Fruit fly (Drosophila melanogaster): ENCODE measurements around the gene CG44325.
"Not testable (repeated sequence)": the region's sequence is repeated elsewhere in the genome, so short reads cannot be mapped to it uniquely, and the experiment has no call there.

CG44325 gene

DNA sequence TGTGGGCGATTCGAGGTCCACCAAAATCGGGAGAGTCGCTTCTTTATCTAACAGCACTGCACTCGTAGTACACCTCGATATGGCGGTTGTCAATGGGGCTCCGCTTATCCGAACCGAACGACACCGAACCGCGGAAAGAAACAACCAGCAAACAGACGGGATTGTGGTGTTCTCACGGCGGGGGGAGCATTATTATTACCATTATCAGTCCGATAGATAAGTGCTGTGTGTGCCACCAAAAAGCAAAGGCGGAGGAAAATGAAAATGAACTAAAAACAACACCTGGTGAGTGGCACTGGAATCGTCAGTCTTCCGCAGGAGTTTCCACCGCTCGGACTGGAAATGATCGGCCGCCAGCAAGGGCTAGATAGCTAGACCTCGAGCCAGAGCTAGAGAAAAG, 30.1 kb upstream of the CG44325 start, which contains the start of gene AP-1gamma:
Gene AP-1gamma (plus strand): TSS at position 305 of the 400 bp plus-strand sequence.
- TF ChIP-seq Myc (optimal IDR thresholded peaks at IDR 0.05) (no peak), h (optimal IDR thresholded peaks at IDR 0.05) (no peak), psq (optimal IDR thresholded peaks at IDR 0.05) (no peak), ttk (optimal IDR thresholded peaks at IDR 0.05) (no peak), Sin3A (optimal IDR thresholded peaks at IDR 0.05) (no peak), insv (optimal IDR thresholded peaks at IDR 0.05) (no peak)

DNA sequence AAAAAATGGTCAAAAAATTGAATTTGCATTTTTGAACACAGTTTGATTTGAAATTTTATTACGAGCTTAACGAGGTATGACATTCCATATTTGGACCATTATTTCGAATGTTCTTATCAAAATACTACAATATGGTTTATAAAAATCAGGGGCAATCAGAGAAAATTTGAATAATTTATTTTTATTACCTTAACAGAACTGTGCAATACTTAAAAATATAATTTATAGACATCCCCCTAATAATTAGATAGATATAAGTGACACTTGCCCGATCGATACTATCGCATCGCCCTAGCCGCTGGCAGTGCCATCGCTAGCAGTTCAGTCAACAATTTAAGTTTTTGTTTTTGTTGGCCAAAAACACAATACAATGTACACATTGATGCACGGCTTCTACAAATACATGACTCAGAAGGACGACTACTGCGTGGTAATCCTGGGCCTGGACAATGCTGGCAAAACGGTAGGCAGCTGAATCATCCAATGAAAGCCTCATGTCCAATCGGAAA, 28.5 kb upstream of the CG44325 start, which contains the start of gene Arfrp1:
Gene Arfrp1 (plus strand): TSS at position 295 of the 509 bp plus-strand sequence.
- TF ChIP-seq insv (optimal IDR thresholded peaks at IDR 0.05), result no peak
- no peak for TF ChIP-seq Myc (optimal IDR thresholded peaks at IDR 0.05)
- TF ChIP-seq psq (optimal IDR thresholded peaks at IDR 0.05), result no peak
- no peak for TF ChIP-seq Sin3A (optimal IDR thresholded peaks at IDR 0.05)
- TF ChIP-seq ttk (optimal IDR thresholded peaks at IDR 0.05), result no peak
- no peak for TF ChIP-seq h (optimal IDR thresholded peaks at IDR 0.05)

DNA sequence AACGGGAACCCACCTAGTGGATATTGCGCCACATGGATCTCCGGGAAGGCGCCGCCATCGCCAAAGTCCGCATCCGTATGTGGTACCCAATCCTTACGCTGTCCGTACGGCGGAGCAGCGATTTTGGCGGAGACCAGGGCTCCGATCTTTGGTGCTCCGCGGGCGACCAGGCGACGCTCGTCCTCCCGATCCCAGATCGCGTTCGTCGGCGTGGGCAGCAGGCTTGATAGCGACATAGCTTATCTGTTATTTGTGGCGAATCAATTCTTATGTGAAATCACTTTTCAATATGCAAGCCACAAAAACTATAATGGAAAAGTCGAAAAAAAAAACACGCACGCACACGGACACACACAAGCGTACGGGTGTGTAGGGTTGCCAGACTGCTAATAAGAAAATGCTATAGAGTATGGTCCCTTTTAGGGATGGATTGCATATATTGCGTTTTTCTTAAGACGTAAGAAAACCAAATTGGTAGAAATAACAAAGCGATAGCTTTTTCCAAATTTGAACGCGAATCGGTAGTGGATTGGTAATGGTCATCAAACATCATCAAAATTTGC, 28.0 kb upstream of the CG44325 start, which contains the start of gene Bx42:
Gene Bx42 (minus strand): TSS at position 393 of the 563 bp plus-strand sequence.
- TF ChIP-seq psq (optimal IDR thresholded peaks at IDR 0.05) (no peak), h (optimal IDR thresholded peaks at IDR 0.05) (no peak), Sin3A (optimal IDR thresholded peaks at IDR 0.05) (no peak), insv (optimal IDR thresholded peaks at IDR 0.05) (no peak), Myc (optimal IDR thresholded peaks at IDR 0.05) (no peak), ttk (optimal IDR thresholded peaks at IDR 0.05) (no peak)

DNA sequence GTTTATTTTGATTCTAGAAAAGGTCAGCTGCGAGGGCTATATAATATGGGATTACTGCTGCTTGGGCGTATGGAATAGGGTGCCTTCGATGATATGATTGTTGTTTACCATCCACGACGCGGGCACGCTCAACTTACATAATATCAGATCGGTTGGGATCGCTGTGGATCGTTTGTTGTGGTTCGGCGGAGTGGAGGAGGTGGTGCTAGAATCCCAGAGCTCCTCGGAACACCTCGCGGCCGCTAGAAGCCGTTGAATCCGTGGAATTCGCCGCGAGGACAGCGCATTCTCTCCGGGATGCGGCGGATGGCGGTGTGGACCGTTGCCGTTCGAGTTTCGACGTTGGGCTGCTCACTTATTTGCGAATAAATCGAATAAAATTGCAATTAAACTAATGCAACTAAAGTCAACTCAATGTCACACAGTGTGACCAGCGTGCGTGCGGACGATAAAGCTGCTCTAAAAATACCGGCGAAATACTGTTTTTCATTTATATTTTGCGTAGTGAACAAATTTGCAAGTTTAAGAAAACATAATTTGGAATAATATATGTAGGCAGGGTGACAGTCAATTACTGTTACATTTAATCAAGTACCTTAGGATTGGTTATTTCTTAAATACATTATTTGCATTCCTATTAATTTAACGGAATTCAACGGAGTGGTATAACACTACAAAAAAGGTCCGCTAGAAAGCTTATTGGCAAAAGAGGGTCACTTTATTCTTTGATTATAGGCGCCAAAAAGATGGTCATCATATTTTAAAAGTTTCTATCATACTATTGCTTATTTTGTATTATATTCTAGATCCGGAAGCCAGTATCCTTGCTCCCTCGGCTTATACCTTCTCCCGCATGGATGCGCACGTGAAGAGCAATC, 25.2 kb upstream of the CG44325 start, which contains the start of gene CG7766:
Gene CG7766 (minus strand): TSS at position 432 of the 878 bp plus-strand sequence.
- no peak for TF ChIP-seq ttk (optimal IDR thresholded peaks at IDR 0.05)

DNA sequence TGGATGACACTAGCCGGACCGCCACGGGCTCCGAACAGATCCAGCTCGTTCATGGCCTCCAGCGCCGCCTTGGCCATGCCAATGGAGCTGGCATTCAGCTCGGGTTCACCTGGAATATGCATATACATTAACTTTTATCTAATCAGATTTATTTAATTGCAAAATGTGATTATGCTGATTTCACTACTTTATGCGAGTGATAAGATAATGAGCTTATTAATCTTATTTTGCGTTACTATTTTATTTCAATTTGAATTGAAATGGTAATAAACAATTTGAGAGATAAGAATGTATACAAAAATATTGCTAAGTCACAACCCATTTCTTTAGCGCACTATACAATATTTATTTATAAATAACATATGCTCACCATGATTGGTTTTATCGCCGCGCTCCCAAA, 23.8 kb upstream of the CG44325 start:
- no peak for TF ChIP-seq ttk (optimal IDR thresholded peaks at IDR 0.05)
- TF ChIP-seq h (optimal IDR thresholded peaks at IDR 0.05), result no peak
- no peak for TF ChIP-seq Sin3A (optimal IDR thresholded peaks at IDR 0.05)
- no peak for TF ChIP-seq Myc (optimal IDR thresholded peaks at IDR 0.05)

DNA sequence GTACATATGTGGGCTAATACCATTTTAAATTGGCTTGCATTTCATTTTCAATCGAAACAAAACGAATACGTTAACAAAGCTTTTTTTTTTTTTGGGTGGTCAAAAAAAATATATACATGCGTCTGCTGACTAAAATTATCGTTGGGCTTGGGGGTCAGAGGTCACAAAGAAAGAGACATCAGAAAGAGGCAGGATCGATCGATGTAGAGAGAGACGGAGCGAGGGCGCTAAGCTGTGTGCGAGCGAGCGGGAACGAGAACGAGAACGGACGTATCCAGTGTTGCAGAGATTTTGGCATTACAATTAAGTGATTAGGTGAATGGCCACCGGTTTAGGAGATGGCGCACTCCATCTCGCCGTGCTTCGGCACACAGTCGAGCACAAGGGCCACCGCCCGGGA, 15.6 kb upstream of the CG44325 start:
- no peak for TF ChIP-seq h (optimal IDR thresholded peaks at IDR 0.05)
- TF ChIP-seq Sin3A (optimal IDR thresholded peaks at IDR 0.05), result no peak
- TF ChIP-seq ttk (optimal IDR thresholded peaks at IDR 0.05), result no peak
- no peak for TF ChIP-seq psq (optimal IDR thresholded peaks at IDR 0.05)
- no peak for TF ChIP-seq insv (optimal IDR thresholded peaks at IDR 0.05)

DNA sequence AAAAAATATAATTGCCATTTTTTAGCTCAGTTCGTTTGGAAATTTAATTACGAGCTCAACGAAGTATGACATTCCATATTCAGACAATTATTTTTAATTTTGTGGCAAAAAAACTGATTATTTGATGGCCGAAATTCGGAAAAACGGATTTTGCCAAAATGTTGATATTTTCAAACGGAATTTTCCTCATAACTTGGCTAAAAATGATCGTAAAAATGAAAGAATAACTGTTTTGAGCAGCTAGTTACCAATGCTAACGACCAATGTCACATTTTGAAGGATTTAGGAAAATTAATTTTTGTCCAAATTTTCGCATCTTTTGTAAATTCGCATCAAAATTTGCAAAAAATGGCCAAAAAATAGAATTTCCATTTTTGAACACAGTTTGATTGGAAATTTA, 14.8 kb upstream of the CG44325 start:
- TF ChIP-seq h (optimal IDR thresholded peaks at IDR 0.05) (no peak), ttk (optimal IDR thresholded peaks at IDR 0.05) (no peak), Myc (optimal IDR thresholded peaks at IDR 0.05) (no peak), psq (optimal IDR thresholded peaks at IDR 0.05) (no peak), Sin3A (optimal IDR thresholded peaks at IDR 0.05) (no peak), insv (optimal IDR thresholded peaks at IDR 0.05) (no peak)

DNA sequence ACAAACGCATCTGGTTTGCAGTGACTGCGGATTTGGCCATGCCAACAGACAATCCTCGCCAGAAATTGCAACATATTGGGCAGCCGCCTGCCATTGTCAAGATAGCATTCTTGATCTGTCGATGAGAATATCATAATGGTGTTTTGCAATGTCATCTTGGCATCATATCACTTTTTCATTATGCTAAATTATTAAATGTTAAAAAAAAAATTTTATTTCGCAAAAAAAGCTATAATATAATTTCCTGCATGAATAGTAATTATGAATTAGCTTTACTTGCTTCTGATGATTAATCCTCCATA, 11.7 kb upstream of the CG44325 start:
- no peak for TF ChIP-seq h (optimal IDR thresholded peaks at IDR 0.05)
- TF ChIP-seq ttk (optimal IDR thresholded peaks at IDR 0.05), result no peak
- TF ChIP-seq Myc (optimal IDR thresholded peaks at IDR 0.05), result no peak
- no peak for TF ChIP-seq insv (optimal IDR thresholded peaks at IDR 0.05)
- TF ChIP-seq Sin3A (optimal IDR thresholded peaks at IDR 0.05), result no peak
- TF ChIP-seq psq (optimal IDR thresholded peaks at IDR 0.05), result no peak

DNA sequence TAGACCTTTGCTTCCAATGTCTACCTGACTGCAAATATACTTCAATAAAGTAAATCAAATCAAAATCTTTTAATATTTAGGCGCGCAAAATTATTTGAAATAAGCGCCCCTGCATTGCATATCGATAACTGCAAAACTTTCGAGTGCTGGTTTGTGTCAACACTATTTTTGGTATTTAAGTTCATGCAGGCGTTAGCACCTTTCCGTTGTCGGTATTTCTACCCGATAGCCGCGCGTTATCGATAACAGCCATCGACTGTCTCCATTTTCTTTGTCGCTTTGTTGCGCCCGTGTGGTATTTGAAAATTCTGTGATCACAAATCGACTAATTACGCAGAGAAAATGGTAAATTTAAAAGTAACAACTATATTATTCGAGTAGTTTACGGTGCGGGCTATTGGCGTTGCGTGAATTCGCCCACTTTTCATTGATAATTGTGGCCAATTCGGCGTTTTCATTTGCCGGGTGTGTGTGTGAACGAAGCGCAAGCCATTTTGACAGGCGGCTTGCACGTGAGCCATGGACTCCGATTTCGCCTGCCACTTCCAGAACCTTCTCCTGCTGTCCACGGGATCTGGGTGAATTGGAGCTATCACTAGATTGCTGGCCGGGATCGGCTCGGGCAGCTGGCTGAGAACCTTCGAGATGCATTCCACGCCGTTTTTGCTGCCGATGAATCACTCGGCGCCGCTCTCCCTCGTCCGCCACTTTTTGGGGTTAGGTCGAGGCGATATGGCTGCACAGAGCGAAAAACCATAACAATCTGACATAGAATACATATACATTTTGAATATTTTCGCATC, 11.2 kb upstream of the CG44325 start, which contains the start of gene CCT2:
Gene CCT2 (plus strand): TSS at position 260 of the 803 bp plus-strand sequence.
- TF ChIP-seq insv (optimal IDR thresholded peaks at IDR 0.05) (no peak), Sin3A (optimal IDR thresholded peaks at IDR 0.05) (no peak), psq (optimal IDR thresholded peaks at IDR 0.05) (no peak), h (optimal IDR thresholded peaks at IDR 0.05) (no peak), Myc (optimal IDR thresholded peaks at IDR 0.05) (no peak), ttk (optimal IDR thresholded peaks at IDR 0.05) (no peak)

DNA sequence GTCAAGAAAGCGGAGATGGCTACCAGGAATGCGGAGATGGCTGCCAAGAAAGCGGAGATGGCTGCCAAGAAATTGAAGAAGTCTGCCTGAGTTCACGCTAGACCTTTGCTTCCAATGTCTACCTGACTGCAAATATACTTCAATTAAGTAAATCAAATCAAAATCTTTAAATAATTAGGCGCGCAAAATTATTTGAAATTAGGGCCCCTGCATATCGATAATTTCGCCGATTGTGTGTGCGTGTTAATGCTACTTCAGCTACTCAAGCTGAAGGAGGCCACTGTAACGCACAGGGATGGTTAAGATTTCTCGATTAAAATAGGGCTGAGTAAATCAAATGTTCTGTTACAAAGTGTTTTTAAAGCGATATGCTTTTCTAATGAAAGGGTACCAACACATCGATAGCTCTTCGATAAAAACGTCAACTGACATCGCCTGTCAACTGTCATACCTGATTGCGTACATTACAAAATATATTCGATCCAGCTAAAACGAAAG, 9.7 kb upstream of the CG44325 start, which contains the start of gene CG6999:
Gene CG6999 (plus strand): TSS at position 448 of the 498 bp plus-strand sequence.
- not testable (repeated sequence) for TF ChIP-seq Myc, ttk, Sin3A (optimal IDR thresholded peaks at IDR 0.05)

DNA sequence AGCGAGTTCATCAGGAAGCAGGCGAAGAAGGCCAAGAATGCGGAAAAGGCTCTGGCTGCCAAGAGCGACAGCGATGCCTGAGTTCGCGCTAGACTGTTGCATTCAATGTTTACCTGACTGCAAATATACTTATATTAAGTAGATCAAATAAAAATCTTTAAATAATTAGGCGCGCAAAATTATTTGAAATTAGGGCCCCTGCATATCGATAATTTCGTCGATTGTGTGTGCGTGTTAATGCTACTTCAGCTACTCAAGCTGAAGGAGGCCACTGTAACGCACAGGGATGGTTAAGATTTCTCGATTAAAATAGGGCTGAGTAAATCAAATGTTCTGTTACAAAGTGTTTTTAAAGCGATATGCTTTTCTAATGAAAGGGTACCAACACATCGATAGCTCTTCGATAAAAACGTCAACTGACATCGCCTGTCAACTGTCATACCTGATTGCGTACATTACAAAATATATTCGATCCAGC, 8.4 kb upstream of the CG44325 start, which contains the start of gene CG32706:
Gene CG32706 (plus strand): TSS at position 428 of the 478 bp plus-strand sequence.
- TF ChIP-seq h, Myc, ttk (optimal IDR thresholded peaks at IDR 0.05): not testable (repeated sequence)

Data from Kc167 (cell line).